Worm (Caenorhabditis elegans): ENCODE data around the gene trx-5.

ce11 chrV:1487262-1487661 lies 47.0 kb downstream of the trx-5 start:
- no peak for TF ChIP-seq lin-35 (GFP tag; optimal IDR thresholded peaks at IDR 0.05)
- TF ChIP-seq rnt-1 (tag; optimal IDR thresholded peaks at IDR 0.05), result no peak
- no peak for TF ChIP-seq nhr-28 (tag; optimal IDR thresholded peaks at IDR 0.05)
- TF ChIP-seq aly-2 (tag; optimal IDR thresholded peaks at IDR 0.05), result no peak
